Worm (Caenorhabditis elegans): ENCODE measurements around the gene rpl-26.

DNA sequence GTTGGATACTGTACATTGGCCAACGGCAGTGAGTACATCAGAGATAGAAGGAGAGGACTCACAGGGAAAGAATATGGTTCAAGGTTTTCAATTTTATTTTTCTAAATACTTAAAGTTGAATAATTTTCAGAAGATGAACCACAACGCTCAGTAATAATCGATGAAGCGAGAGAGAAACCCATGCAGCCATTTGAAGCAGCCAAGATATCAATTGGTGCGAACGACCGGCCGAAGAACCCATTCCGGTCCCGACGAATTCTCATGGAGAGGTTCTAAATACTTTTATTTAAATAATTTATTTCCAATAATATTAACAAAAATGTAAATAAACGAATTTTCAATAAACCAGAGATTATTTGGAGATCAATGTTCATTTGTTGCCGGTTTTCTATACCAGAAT is 2.4 kb upstream of the rpl-26 start, which contains the start of gene pigg-1:
- TF ChIP-seq aly-2 (tag; optimal IDR thresholded peaks at IDR 0.05): no peak
- TF ChIP-seq snpc-4 (tag; optimal IDR thresholded peaks at IDR 0.05): no peak
